Worm (Caenorhabditis elegans): ENCODE measurements around the gene srh-119.

Gene srh-119

ce11 chrV:16973338-16973737 lies 1.1 kb downstream of the srh-119 start:
- no peak for TF ChIP-seq pbrm-1 (GFP tag; IDR thresholded peaks at IDR 0.05)
- TF ChIP-seq hsf-1 (GFP tag; IDR thresholded peaks at IDR 0.05) = no peak
- TF ChIP-seq aptf-2 (GFP tag; conservative IDR thresholded peaks at IDR 0.05) = no peak
- no peak for TF ChIP-seq ceh-58 (GFP tag; IDR thresholded peaks at IDR 0.05)
- no peak for TF ChIP-seq lsl-1 (GFP tag; optimal IDR thresholded peaks at IDR 0.05)
- no peak for TF ChIP-seq lir-1 (GFP tag; conservative IDR thresholded peaks at IDR 0.05)
- TF ChIP-seq lin-26 (GFP tag; IDR thresholded peaks at IDR 0.05) = no peak
- TF ChIP-seq aptf-3 (GFP tag; IDR thresholded peaks at IDR 0.05) = no peak
- TF ChIP-seq ZK185.1 (tag; optimal IDR thresholded peaks at IDR 0.05; ENCODE audit: poor library complexity, severe bottlenecking) = no peak
- TF ChIP-seq madf-3 (GFP tag; IDR thresholded peaks at IDR 0.05) = no peak
- no peak for TF ChIP-seq snpc-4 (GFP tag; optimal IDR thresholded peaks at IDR 0.05)
- no peak for TF ChIP-seq snpc-4 (tag; optimal IDR thresholded peaks at IDR 0.05)
- no peak for TF ChIP-seq lin-40 (tag; optimal IDR thresholded peaks at IDR 0.05)
- no peak for TF ChIP-seq mxl-1 (tag; optimal IDR thresholded peaks at IDR 0.05)
- TF ChIP-seq Y67H2A.10 (GFP tag; conservative IDR thresholded peaks at IDR 0.05) = no peak
- TF ChIP-seq egl-18 (GFP tag; IDR thresholded peaks at IDR 0.05) = no peak
- no peak for TF ChIP-seq rpc-1 (optimal IDR thresholded peaks at IDR 0.05)
- no peak for TF ChIP-seq rpc-1 (tag; optimal IDR thresholded peaks at IDR 0.05)
- TF ChIP-seq xnd-1 (tag; optimal IDR thresholded peaks at IDR 0.05) = no peak
- no peak for TF ChIP-seq mcd-1 (GFP tag; IDR thresholded peaks at IDR 0.05)
- no peak for TF ChIP-seq lin-54 (GFP tag; optimal IDR thresholded peaks at IDR 0.05)

ce11 chrV:16974919-16975318 lies 2.7 kb downstream of the srh-119 start, which contains the start of gene srx-54:
Gene srx-54 (plus strand): TSS chrV:16975219.
- TF ChIP-seq ZK185.1 (tag; optimal IDR thresholded peaks at IDR 0.05; ENCODE audit: poor library complexity, severe bottlenecking) = no peak
- no peak for TF ChIP-seq mxl-1 (tag; optimal IDR thresholded peaks at IDR 0.05)
- no peak for TF ChIP-seq F39B2.1 (GFP tag; IDR thresholded peaks at IDR 0.05)
- no peak for TF ChIP-seq ztf-6 (GFP tag; IDR thresholded peaks at IDR 0.05)
- no peak for TF ChIP-seq F57C9.4 (tag; optimal IDR thresholded peaks at IDR 0.05)

- TF ChIP-seq nhr-27 (tag; optimal IDR thresholded peaks at IDR 0.05) = no peak
- no peak for TF ChIP-seq ceh-27 (GFP tag; optimal IDR thresholded peaks at IDR 0.05)
- no peak for TF ChIP-seq unc-62 (GFP tag; optimal IDR thresholded peaks at IDR 0.05)
- no peak for TF ChIP-seq ceh-79 (tag; optimal IDR thresholded peaks at IDR 0.05)
- no peak for TF ChIP-seq nfyb-1 (GFP tag; IDR thresholded peaks at IDR 0.05)
- TF ChIP-seq sea-2 (GFP tag; IDR thresholded peaks at IDR 0.05) = no peak
- TF ChIP-seq F57C9.4 (tag; optimal IDR thresholded peaks at IDR 0.05) = no peak
- TF ChIP-seq ceh-40 (GFP tag; IDR thresholded peaks at IDR 0.05) = no peak
- no peak for TF ChIP-seq attf-5 (GFP tag; optimal IDR thresholded peaks at IDR 0.05)
- no peak for TF ChIP-seq nhr-90 (tag; optimal IDR thresholded peaks at IDR 0.05)
- TF ChIP-seq egl-44 (GFP tag; IDR thresholded peaks at IDR 0.05) = no peak
- TF ChIP-seq attf-6 (GFP tag; IDR thresholded peaks at IDR 0.05) = no peak
- TF ChIP-seq hmg-20 (GFP tag; IDR thresholded peaks at IDR 0.05) = no peak
- no peak for TF ChIP-seq ceh-91 (GFP tag; IDR thresholded peaks at IDR 0.05)
Measured at ce11 chrV:16980368-16980767, 8.1 kb downstream of the srh-119 start, which contains the start of gene srz-54. Gene srz-54 (plus strand): TSS chrV:16980668.

- TF ChIP-seq ccch-3 (GFP tag; optimal IDR thresholded peaks at IDR 0.05) (no peak), hlh-26 (GFP tag; conservative IDR thresholded peaks at IDR 0.05) (no peak), snpc-1.3 (tag; optimal IDR thresholded peaks at IDR 0.05; ENCODE audit: insufficient read depth) (no peak), ztf-28 (GFP tag; IDR thresholded peaks at IDR 0.05) (no peak), ceh-91 (GFP tag; IDR thresholded peaks at IDR 0.05) (no peak), hrde-1 (tag; optimal IDR thresholded peaks at IDR 0.05; ENCODE audit: borderline replicate concordance) (no peak), madf-10 (tag; optimal IDR thresholded peaks at IDR 0.05) (no peak), sdz-38 (tag; optimal IDR thresholded peaks at IDR 0.05) (no peak), ceh-58 (GFP tag; IDR thresholded peaks at IDR 0.05) (no peak), sptf-2 (GFP tag; optimal IDR thresholded peaks at IDR 0.05) (no peak)
Measured at ce11 chrV:16987035-16987434, 14.8 kb downstream of the srh-119 start, which contains the start of gene Y102A5C.40. Gene Y102A5C.40 (minus strand): TSS chrV:16987135.
